Worm (Caenorhabditis elegans) whole organism, mixed stage, embryonic: Measurements from ENCODE around the gene sipa-1.

ENCODE experiments used
- M03D4.4 ChIP-seq: sonication (generic microtip); optimal IDR thresholded peaks from 2 replicates; lab custom pipeline; 2017; ENCODE audit warnings: mild to moderate bottlenecking, missing genetic modification characterization, missing compliant biosample characterization
- bed-3 ChIP-seq: fragments of 200-800 bp; sonication (Bioruptor generic); optimal IDR thresholded peaks from 3 replicates; lab custom pipeline; 2018; ENCODE audit warnings: mild to moderate bottlenecking, missing genetic modification characterization, moderate library complexity, missing compliant biosample characterization
- blmp-1 ChIP-seq: fragments of 150-350 bp; optimal IDR thresholded peaks from 2 replicates; lab custom pipeline; 2014; ENCODE audit warnings: missing biosample characterization, missing genetic modification characterization
- ceh-39 ChIP-seq: fragments of 150-350 bp; optimal IDR thresholded peaks from 2 replicates; lab custom pipeline; 2014; ENCODE audit warnings: missing biosample characterization, missing genetic modification characterization
- ceh-43 ChIP-seq: fragments of 200-800 bp; sonication (Bioruptor generic); optimal IDR thresholded peaks from 2 replicates; lab custom pipeline; 2018; ENCODE audit warnings: mild to moderate bottlenecking, missing genetic modification characterization, moderate library complexity, missing compliant biosample characterization
- ceh-83 ChIP-seq: fragments of 200-800 bp; sonication (Bioruptor generic); optimal IDR thresholded peaks from 2 replicates; lab custom pipeline; 2018; ENCODE audit warnings: mild to moderate bottlenecking, missing genetic modification characterization, missing compliant biosample characterization
- ces-1 ChIP-seq: fragments of 150-350 bp; optimal IDR thresholded peaks from 2 replicates; lab custom pipeline; 2014; ENCODE audit warnings: missing biosample characterization, missing genetic modification reagents, missing genetic modification characterization
- cnd-1 ChIP-seq: fragments of 200-800 bp; sonication (Bioruptor generic); optimal IDR thresholded peaks from 2 replicates; lab custom pipeline; 2018; ENCODE audit warnings: mild to moderate bottlenecking, missing genetic modification characterization, missing compliant biosample characterization
- drap-1 ChIP-seq: fragments of 200-800 bp; sonication (Bioruptor generic); optimal IDR thresholded peaks from 3 replicates; lab custom pipeline; 2018; ENCODE audit warnings: mild to moderate bottlenecking, missing genetic modification characterization, missing compliant biosample characterization
- elt-1 ChIP-seq: sonication (generic microtip); optimal IDR thresholded peaks from 2 replicates; lab custom pipeline; 2017; ENCODE audit warnings: missing genetic modification characterization, mild to moderate bottlenecking, missing compliant biosample characterization, antibody characterized with exemption, moderate library complexity, borderline replicate concordance; ENCODE audit not compliant: insufficient read depth
- elt-3 ChIP-seq: fragments of 150-350 bp; optimal IDR thresholded peaks from 2 replicates; lab custom pipeline; 2014; ENCODE audit warnings: missing biosample characterization, missing genetic modification characterization
- flh-1 ChIP-seq: fragments of 200-800 bp; sonication (Bioruptor generic); optimal IDR thresholded peaks from 2 replicates; lab custom pipeline; 2018; ENCODE audit warnings: mild to moderate bottlenecking, missing genetic modification characterization, moderate library complexity, missing compliant biosample characterization
- ham-2 ChIP-seq: fragments of 200-800 bp; sonication (Bioruptor generic); optimal IDR thresholded peaks from 2 replicates; lab custom pipeline; 2018; ENCODE audit warnings: mild to moderate bottlenecking, missing genetic modification characterization, missing compliant biosample characterization
- hlh-1 ChIP-seq: fragments of 150-350 bp; optimal IDR thresholded peaks from 2 replicates; lab custom pipeline; 2014; ENCODE audit warnings: missing biosample characterization, missing genetic modification reagents, missing genetic modification characterization
- lin-32 ChIP-seq: fragments of 200-800 bp; sonication (Bioruptor generic); optimal IDR thresholded peaks from 2 replicates; lab custom pipeline; 2018; ENCODE audit warnings: mild to moderate bottlenecking, missing genetic modification characterization, missing compliant biosample characterization
- mab-5 ChIP-seq: fragments of 150-350 bp; optimal IDR thresholded peaks from 2 replicates; lab custom pipeline; 2014; ENCODE audit warnings: missing biosample characterization, missing genetic modification characterization
- mep-1 ChIP-seq: fragments of 150-350 bp; optimal IDR thresholded peaks from 2 replicates; lab custom pipeline; 2017; ENCODE audit warnings: missing biosample characterization, missing genetic modification reagents, missing genetic modification characterization, inconsistent platforms
- mls-2 ChIP-seq: sonication (generic microtip); optimal IDR thresholded peaks from 2 replicates; lab custom pipeline; 2016; ENCODE audit warnings: mild to moderate bottlenecking, missing genetic modification characterization, moderate library complexity, missing compliant biosample characterization
- nhr-2 ChIP-seq: fragments of 150-350 bp; optimal IDR thresholded peaks from 2 replicates; lab custom pipeline; 2014; ENCODE audit warnings: missing biosample characterization, missing genetic modification characterization
- nhr-237 ChIP-seq: fragments of 150-350 bp; optimal IDR thresholded peaks from 2 replicates; lab custom pipeline; 2014; ENCODE audit warnings: missing biosample characterization, missing genetic modification characterization
- nhr-28 ChIP-seq: fragments of 150-350 bp; optimal IDR thresholded peaks from 2 replicates; lab custom pipeline; 2014; ENCODE audit warnings: missing biosample characterization, missing genetic modification characterization
- pha-4 ChIP-seq: fragments of 150-350 bp; optimal IDR thresholded peaks from 2 replicates; lab custom pipeline; 2018; ENCODE audit warnings: missing biosample characterization, missing genetic modification reagents, missing genetic modification characterization
- sem-2 ChIP-seq: fragments of 200-800 bp; sonication (Bioruptor generic); optimal IDR thresholded peaks from 2 replicates; lab custom pipeline; 2018; ENCODE audit warnings: mild to moderate bottlenecking, missing genetic modification characterization, missing compliant biosample characterization
- snpc-4 ChIP-seq: fragments of 150-350 bp; optimal IDR thresholded peaks from 2 replicates; lab custom pipeline; 2014; ENCODE audit warnings: missing biosample characterization, missing genetic modification characterization
- sptf-1 ChIP-seq: sonication (generic microtip); optimal IDR thresholded peaks from 2 replicates; lab custom pipeline; 2017; ENCODE audit warnings: mild to moderate bottlenecking, missing genetic modification characterization, moderate library complexity, missing compliant biosample characterization
- tbx-8 ChIP-seq: fragments of 200-800 bp; sonication (Bioruptor generic); optimal IDR thresholded peaks from 2 replicates; lab custom pipeline; 2018; ENCODE audit warnings: mild to moderate bottlenecking, missing genetic modification characterization, moderate library complexity, missing compliant biosample characterization
- unc-120 ChIP-seq: sonication (generic microtip); optimal IDR thresholded peaks from 2 replicates; lab custom pipeline; 2017; ENCODE audit warnings: missing genetic modification characterization, missing compliant biosample characterization; ENCODE audit not compliant: poor library complexity, severe bottlenecking
- unc-39 ChIP-seq: fragments of 150-350 bp; optimal IDR thresholded peaks from 2 replicates; lab custom pipeline; 2014; ENCODE audit warnings: missing biosample characterization, missing genetic modification characterization
- unc-62 ChIP-seq: fragments of 150-350 bp; optimal IDR thresholded peaks from 2 replicates; lab custom pipeline; 2014; ENCODE audit warnings: missing biosample characterization, missing genetic modification reagents, missing genetic modification characterization
- zip-8 ChIP-seq: fragments of 150-350 bp; optimal IDR thresholded peaks from 2 replicates; lab custom pipeline; 2014; ENCODE audit warnings: missing biosample characterization, missing genetic modification characterization
- ztf-11 ChIP-seq: fragments of 150-350 bp; optimal IDR thresholded peaks from 2 replicates; lab custom pipeline; 2014; ENCODE audit warnings: missing biosample characterization, missing genetic modification characterization

Gene sipa-1

ce11 chrV:11637191-11637590 lies at the start of gene sipa-1:
TSS of gene sipa-1 (minus strand) at chrV:11637291.
- no peak for TF ChIP-seq ces-1
- TF ChIP-seq lin-32 (GFP tag; lab: Kevin White, UChicago): no peak
- no peak for TF ChIP-seq cnd-1
- no peak for TF ChIP-seq ceh-43 (GFP tag; lab: Kevin White, UChicago)
- no peak for TF ChIP-seq nhr-237 (tag; lab: Kevin White, UChicago)
- TF ChIP-seq ceh-39 (tag; lab: Kevin White, UChicago): no peak
- no peak for TF ChIP-seq unc-39 (tag; lab: Kevin White, UChicago)
- no peak for TF ChIP-seq mls-2 (tag; lab: Kevin White, UChicago)
- TF ChIP-seq ham-2 (GFP tag; lab: Kevin White, UChicago): no peak
- no peak for TF ChIP-seq sem-2 (GFP tag; lab: Kevin White, UChicago)
- no peak for TF ChIP-seq pha-4 (tag; lab: Kevin White, UChicago)
- TF ChIP-seq ztf-11 (tag; lab: Kevin White, UChicago): no peak
- TF ChIP-seq zip-8 (tag; lab: Kevin White, UChicago): no peak
- no peak for TF ChIP-seq nhr-2
- no peak for TF ChIP-seq snpc-4 (tag; lab: Kevin White, UChicago)

DNA sequence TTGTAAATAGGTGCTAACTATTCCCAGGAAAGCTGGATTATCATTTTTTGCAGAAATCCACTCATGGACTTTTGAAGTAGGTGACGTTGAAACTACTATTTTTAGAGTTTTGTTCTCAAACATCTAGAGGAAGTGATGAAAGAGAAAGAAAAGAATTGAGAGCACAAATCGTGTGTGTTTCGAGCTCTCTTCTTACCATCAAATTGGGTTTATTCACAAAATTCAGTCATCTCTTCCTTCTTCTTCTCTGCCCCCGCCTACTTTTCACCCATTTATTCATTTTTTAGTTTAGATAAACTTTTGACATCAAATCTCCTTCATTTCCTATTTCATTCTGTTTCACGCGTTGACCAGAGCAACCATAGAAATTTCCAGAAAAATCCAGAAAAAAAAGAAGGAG lies 49.8 kb upstream of the sipa-1 start, which contains the start of gene W05E10.2:
Gene W05E10.2 (plus strand): TSS at position 301 of the 400 bp plus-strand sequence.
- TF ChIP-seq ces-1 (peak; percentile 33), hlh-1 (tag; lab: Kevin White, UChicago) (no peak), bed-3 (GFP tag; lab: Kevin White, UChicago) (no peak), tbx-8 (no peak), nhr-28 (tag; lab: Kevin White, UChicago) (no peak)

DNA sequence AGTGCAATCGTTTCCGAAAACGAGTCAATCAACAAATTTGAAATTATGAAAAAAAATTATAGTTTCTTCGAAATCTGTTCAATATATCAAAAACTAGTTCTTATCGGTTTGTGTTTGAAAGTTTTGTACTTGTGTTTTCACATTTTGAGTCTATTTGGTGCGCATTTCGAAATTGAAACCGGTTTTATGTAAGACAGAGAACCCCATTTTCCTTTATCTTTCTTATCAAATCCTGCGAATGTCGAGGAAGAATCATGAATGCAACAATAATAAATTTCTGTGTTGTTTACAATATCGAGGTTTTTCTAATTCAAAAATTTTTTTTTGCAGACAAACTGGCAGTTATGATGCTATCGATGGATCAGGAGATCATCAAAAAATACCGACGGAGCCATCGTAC lies 45.8 kb upstream of the sipa-1 start:
- TF ChIP-seq snpc-4 (tag; lab: Kevin White, UChicago) (no peak), zip-8 (tag; lab: Kevin White, UChicago) (no peak), ceh-43 (GFP tag; lab: Kevin White, UChicago) (no peak), tbx-8 (no peak), ces-1 (no peak)

DNA sequence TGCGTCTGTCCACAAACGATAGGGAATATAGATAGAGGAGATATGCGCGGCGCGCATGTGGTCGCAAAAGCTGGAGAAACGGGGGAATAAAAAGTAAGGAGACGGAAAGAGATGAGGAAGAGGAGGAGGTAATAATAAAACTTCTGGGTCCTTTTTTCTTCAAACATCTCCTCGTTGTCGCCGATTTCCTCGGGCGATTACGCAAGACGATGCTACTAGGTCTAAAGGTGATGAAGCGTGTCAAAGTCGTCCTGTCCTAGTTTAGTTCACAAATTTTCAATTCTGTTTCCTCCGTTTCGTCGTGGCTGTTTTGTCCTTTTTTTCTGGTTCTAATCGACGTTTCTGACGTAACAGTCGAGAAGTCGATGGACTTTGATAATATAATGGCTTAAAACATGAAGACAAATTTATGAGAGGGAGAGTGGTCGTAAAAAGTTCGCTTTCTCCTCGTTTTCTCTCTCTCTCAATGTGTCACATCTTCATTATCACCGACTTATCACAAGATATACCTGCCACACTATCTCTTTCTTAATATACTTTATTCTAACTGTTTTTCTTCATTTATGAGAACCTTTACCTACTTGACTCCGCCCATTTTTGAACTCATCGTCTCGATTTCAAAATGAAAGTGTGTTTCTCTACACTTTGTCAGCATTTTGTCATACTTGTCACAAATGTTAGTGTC lies 43.6 kb upstream of the sipa-1 start:
- TF ChIP-seq ztf-11 (tag; lab: Kevin White, UChicago) (no peak), elt-1 (tag; lab: Kevin White, UChicago) (no peak), ces-1 (no peak), lin-32 (GFP tag; lab: Kevin White, UChicago) (no peak), unc-62 (GFP tag; lab: Kevin White, UChicago) (peak; percentile 46), drap-1 (GFP tag; lab: Kevin White, UChicago) (no peak), zip-8 (tag; lab: Kevin White, UChicago) (peak; percentile 42), ceh-83 (GFP tag; lab: Kevin White, UChicago) (no peak), snpc-4 (tag; lab: Kevin White, UChicago) (no peak), ham-2 (GFP tag; lab: Kevin White, UChicago) (peak; percentile 49), sptf-1 (tag; lab: Kevin White, UChicago) (no peak), blmp-1 (peak; percentile 25), mls-2 (tag; lab: Kevin White, UChicago) (no peak), flh-1 (GFP tag; lab: Kevin White, UChicago) (no peak)
- TF ChIP-seq, all 35 proteins: peak for 4

DNA sequence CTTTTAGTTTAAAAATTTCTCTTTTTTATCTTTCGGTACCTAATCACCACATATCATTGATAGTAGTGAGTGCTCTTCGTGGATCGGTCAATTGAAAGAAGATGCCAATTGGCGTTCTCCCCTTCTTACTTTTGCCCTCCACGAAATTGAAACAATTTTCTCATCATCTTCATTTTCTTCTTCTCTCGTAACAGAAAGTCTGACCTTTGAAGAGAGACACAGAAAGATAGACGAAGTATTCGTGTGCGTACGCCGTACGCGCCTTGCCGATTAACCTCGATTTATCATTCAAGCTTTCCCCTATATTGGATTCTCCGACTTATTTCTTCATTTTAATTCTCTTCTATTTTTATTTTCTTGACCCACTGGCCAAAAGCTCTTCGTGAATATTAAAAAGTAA lies 40.4 kb upstream of the sipa-1 start:
- TF ChIP-seq unc-120 (tag; lab: Kevin White, UChicago): peak; percentile 60
- TF ChIP-seq M03D4.4: no peak
- TF ChIP-seq elt-3 (tag; lab: Kevin White, UChicago): no peak
- no peak for TF ChIP-seq mab-5
- TF ChIP-seq mep-1 (tag; lab: Kevin White, UChicago): no peak
- TF ChIP-seq hlh-1 (tag; lab: Kevin White, UChicago): peak; percentile 76
